Fruit fly (Drosophila melanogaster) whole organism, embryonic: ENCODE results near the gene CG1638.

Experiments
- Antp ChIP-seq: fragments of 200-800 bp; sonication (Bioruptor generic); optimal IDR thresholded peaks from 3 replicates; lab custom pipeline; 2016; ENCODE audit warnings: missing biosample characterization, missing genetic modification characterization
- CG10654 ChIP-seq: fragments of 200-800 bp; sonication (Bioruptor generic); optimal IDR thresholded peaks from 2 replicates; lab custom pipeline; 2016; ENCODE audit warnings: missing biosample characterization, missing genetic modification characterization
- CG11456 ChIP-seq: fragments of 200-800 bp; sonication (Bioruptor generic); IDR thresholded peaks from 3 replicates; pipeline ENCODE4 v1.3.6; 2022; ENCODE audit warnings: missing biosample characterization, missing genetic modification characterization
- CG11723 ChIP-seq: fragments of 200-800 bp; sonication (Bioruptor generic); optimal IDR thresholded peaks from 2 replicates; lab custom pipeline; 2017; ENCODE audit warnings: missing biosample characterization, mild to moderate bottlenecking, missing genetic modification characterization
- CG1233 ChIP-seq: fragments of 200-800 bp; sonication (Bioruptor generic); optimal IDR thresholded peaks from 4 replicates; lab custom pipeline; 2018; ENCODE audit warnings: missing biosample characterization, mild to moderate bottlenecking, missing genetic modification characterization
- CG12769 ChIP-seq: fragments of 200-800 bp; sonication (Bioruptor generic); optimal IDR thresholded peaks from 2 replicates; lab custom pipeline; 2019; ENCODE audit warnings: missing biosample characterization, mild to moderate bottlenecking, missing genetic modification characterization, moderate library complexity
- CG13624 ChIP-seq: fragments of 200-800 bp; sonication (Bioruptor generic); optimal IDR thresholded peaks from 2 replicates; lab custom pipeline; 2016; ENCODE audit warnings: missing biosample characterization, missing genetic modification characterization
- CG13775 ChIP-seq: fragments of 200-800 bp; sonication (Bioruptor generic); optimal IDR thresholded peaks from 3 replicates; lab custom pipeline; 2017; ENCODE audit warnings: missing biosample characterization, mild to moderate bottlenecking, missing genetic modification characterization
- CG16863 ChIP-seq: fragments of 200-800 bp; sonication (Bioruptor generic); optimal IDR thresholded peaks from 3 replicates; lab custom pipeline; 2016; ENCODE audit warnings: missing biosample characterization, missing genetic modification characterization
- CG1832 ChIP-seq: fragments of 200-800 bp; sonication (Bioruptor generic); optimal IDR thresholded peaks from 2 replicates; lab custom pipeline; 2017; ENCODE audit warnings: missing biosample characterization, mild to moderate bottlenecking, missing genetic modification characterization, inconsistent platforms
- CG18599 ChIP-seq: fragments of 200-800 bp; sonication (Bioruptor generic); optimal IDR thresholded peaks from 3 replicates; lab custom pipeline; 2017; ENCODE audit warnings: missing biosample characterization, missing genetic modification characterization, mild to moderate bottlenecking, moderate library complexity, missing genetic modification reagents
- CG18764 ChIP-seq: fragments of 200-800 bp; sonication (Bioruptor generic); optimal IDR thresholded peaks from 3 replicates; lab custom pipeline; 2016; ENCODE audit warnings: missing biosample characterization, missing genetic modification characterization
- CG2116 ChIP-seq: fragments of 200-800 bp; sonication (Bioruptor generic); optimal IDR thresholded peaks from 3 replicates; lab custom pipeline; 2018; ENCODE audit warnings: missing biosample characterization, mild to moderate bottlenecking, missing genetic modification characterization
- CG2712 ChIP-seq: fragments of 200-800 bp; optimal IDR thresholded peaks from 3 replicates; lab custom pipeline; 2019; ENCODE audit warnings: missing biosample characterization, mild to moderate bottlenecking, missing genetic modification characterization, moderate library complexity
- CG3407 ChIP-seq: fragments of 200-800 bp; sonication (Bioruptor generic); optimal IDR thresholded peaks from 2 replicates; lab custom pipeline; 2018; ENCODE audit warnings: missing biosample characterization, mild to moderate bottlenecking, missing genetic modification characterization
- CG4360 ChIP-seq: fragments of 200-800 bp; sonication (Bioruptor generic); IDR thresholded peaks from 2 replicates; pipeline ENCODE4 v1.3.6; 2022; ENCODE audit warnings: missing biosample characterization, missing genetic modification characterization
- CG4820 ChIP-seq: fragments of 200-800 bp; sonication (Bioruptor generic); optimal IDR thresholded peaks from 3 replicates; lab custom pipeline; 2016; ENCODE audit warnings: missing biosample characterization, missing genetic modification characterization
- CG6254 ChIP-seq: fragments of 200-800 bp; sonication (Bioruptor generic); optimal IDR thresholded peaks from 3 replicates; lab custom pipeline; 2017; ENCODE audit warnings: mild to moderate bottlenecking, missing biosample characterization, missing genetic modification reagents, missing genetic modification characterization
- CG9437 ChIP-seq: fragments of 200-800 bp; sonication (Bioruptor generic); optimal IDR thresholded peaks from 2 replicates; lab custom pipeline; 2018; ENCODE audit warnings: missing biosample characterization, mild to moderate bottlenecking, missing genetic modification characterization
- D19A ChIP-seq: fragments of 200-800 bp; optimal IDR thresholded peaks from 3 replicates; lab custom pipeline; 2019; ENCODE audit warnings: missing biosample characterization, mild to moderate bottlenecking, missing genetic modification characterization, moderate library complexity
- Dp ChIP-seq: fragments of 200-800 bp; sonication (Bioruptor generic); optimal IDR thresholded peaks from 2 replicates; lab custom pipeline; 2018; ENCODE audit warnings: missing biosample characterization, mild to moderate bottlenecking, missing genetic modification characterization, moderate library complexity
- Drgx ChIP-seq: fragments of 200-800 bp; sonication (Bioruptor generic); IDR thresholded peaks from 2 replicates; pipeline ENCODE4 v1.3.6; 2022; ENCODE audit warnings: missing biosample characterization, missing genetic modification characterization
- E2f2 ChIP-seq: fragments of 200-800 bp; sonication (Bioruptor generic); IDR thresholded peaks from 2 replicates; pipeline ENCODE4 v1.3.6; 2022; ENCODE audit warnings: missing biosample characterization, missing genetic modification characterization
- Fer3 ChIP-seq: fragments of 200-800 bp; sonication (Bioruptor generic); optimal IDR thresholded peaks from 2 replicates; lab custom pipeline; 2018; ENCODE audit warnings: missing biosample characterization, mild to moderate bottlenecking, missing genetic modification characterization, moderate library complexity
- Gug ChIP-seq: fragments of 200-800 bp; sonication (Bioruptor generic); IDR thresholded peaks from 4 replicates; pipeline ENCODE4 v1.3.6; 2022; ENCODE audit warnings: missing biosample characterization, missing genetic modification characterization
- Hey ChIP-seq: fragments of 200-800 bp; sonication (Bioruptor generic); optimal IDR thresholded peaks from 3 replicates; lab custom pipeline; 2018; ENCODE audit warnings: missing biosample characterization, mild to moderate bottlenecking, missing genetic modification characterization
- Hr39 ChIP-seq: fragments of >200 bp; optimal IDR thresholded peaks from 2 replicates; lab custom pipeline; 2017
- NK7.1 ChIP-seq: fragments of 200-800 bp; sonication (Bioruptor generic); optimal IDR thresholded peaks from 3 replicates; lab custom pipeline; 2016; ENCODE audit warnings: missing biosample characterization, missing genetic modification characterization
- Opbp ChIP-seq: fragments of 200-800 bp; sonication (Bioruptor generic); IDR thresholded peaks from 3 replicates; pipeline ENCODE4 v1.3.6; 2022; ENCODE audit warnings: missing biosample characterization, missing genetic modification characterization; ENCODE audit not compliant: partially characterized antibody
- Optix ChIP-seq: fragments of 200-800 bp; sonication (Bioruptor generic); IDR thresholded peaks from 3 replicates; pipeline ENCODE4 v1.3.6; 2022; ENCODE audit warnings: missing biosample characterization, missing genetic modification characterization
- ac ChIP-seq: fragments of 200-800 bp; sonication (Bioruptor generic); optimal IDR thresholded peaks from 3 replicates; lab custom pipeline; 2017; ENCODE audit warnings: missing biosample characterization, mild to moderate bottlenecking, missing genetic modification characterization
- az2 ChIP-seq: fragments of 200-800 bp; sonication (Bioruptor generic); optimal IDR thresholded peaks from 3 replicates; lab custom pipeline; 2016; ENCODE audit warnings: missing biosample characterization, missing genetic modification characterization
- cad ChIP-seq: fragments of >200 bp; optimal IDR thresholded peaks from 2 replicates; lab custom pipeline; 2017; ENCODE audit warnings: missing biosample characterization, missing genetic modification characterization
- corto ChIP-seq: fragments of 200-800 bp; sonication (Bioruptor generic); optimal IDR thresholded peaks from 2 replicates; lab custom pipeline; 2016; ENCODE audit warnings: missing biosample characterization, mild to moderate bottlenecking, missing genetic modification characterization, moderate library complexity
- croc ChIP-seq: fragments of 200-800 bp; sonication (Bioruptor generic); conservative IDR thresholded peaks from 3 replicates; pipeline ENCODE4 v1.3.6; 2022; ENCODE audit warnings: missing biosample characterization, missing genetic modification characterization
- crol ChIP-seq: fragments of 200-800 bp; sonication (Bioruptor generic); IDR thresholded peaks from 2 replicates; pipeline ENCODE4 v1.3.6; 2022; ENCODE audit warnings: missing biosample characterization, missing genetic modification characterization
- dan ChIP-seq: fragments of 200-800 bp; sonication (Bioruptor generic); IDR thresholded peaks from 2 replicates; pipeline ENCODE4 v1.3.6; 2022; ENCODE audit warnings: missing biosample characterization, missing genetic modification characterization
- fu2 ChIP-seq: fragments of 200-800 bp; sonication (Bioruptor generic); optimal IDR thresholded peaks from 2 replicates; lab custom pipeline; 2016; ENCODE audit warnings: missing biosample characterization, missing genetic modification characterization
- gcm2 ChIP-seq: fragments of 200-800 bp; sonication (Bioruptor generic); optimal IDR thresholded peaks from 2 replicates; lab custom pipeline; 2016; ENCODE audit warnings: missing biosample characterization, missing genetic modification characterization
- hb ChIP-seq: fragments of 200-800 bp; sonication (Bioruptor generic); IDR thresholded peaks from 3 replicates; pipeline ENCODE4 v1.3.6; 2022; ENCODE audit warnings: missing biosample characterization, missing genetic modification characterization; ENCODE audit not compliant: partially characterized antibody
- hth ChIP-seq: fragments of >200 bp; optimal IDR thresholded peaks from 2 replicates; lab custom pipeline; 2017; ENCODE audit warnings: inconsistent platforms
- mam ChIP-seq: fragments of 200-800 bp; sonication (Bioruptor generic); optimal IDR thresholded peaks from 3 replicates; lab custom pipeline; 2016; ENCODE audit warnings: missing biosample characterization, missing genetic modification characterization
- nom ChIP-seq: fragments of 200-800 bp; sonication (Bioruptor generic); optimal IDR thresholded peaks from 2 replicates; lab custom pipeline; 2017; ENCODE audit warnings: missing biosample characterization, missing genetic modification characterization, mild to moderate bottlenecking, moderate library complexity, missing genetic modification reagents
- phol ChIP-seq: fragments of 200-800 bp; sonication (Bioruptor generic); optimal IDR thresholded peaks from 3 replicates; lab custom pipeline; 2018; ENCODE audit warnings: missing biosample characterization, mild to moderate bottlenecking, missing genetic modification characterization, moderate library complexity
- row ChIP-seq: fragments of 200-800 bp; sonication (Bioruptor generic); IDR thresholded peaks from 3 replicates; pipeline ENCODE4 v1.3.6; 2022; ENCODE audit warnings: missing biosample characterization, missing genetic modification characterization
- slbo ChIP-seq: fragments of 200-800 bp; sonication (Bioruptor generic); IDR thresholded peaks from 2 replicates; pipeline ENCODE4 v1.3.6; 2022; ENCODE audit warnings: missing biosample characterization, missing genetic modification characterization
- sna ChIP-seq: fragments of 200-800 bp; sonication (Bioruptor generic); IDR thresholded peaks from 2 replicates; pipeline ENCODE4 v1.3.6; 2022; ENCODE audit warnings: missing biosample characterization, missing genetic modification characterization; ENCODE audit not compliant: partially characterized antibody
- tll ChIP-seq, 2 experiments: fragments of 200-800 bp in 1 of 2; fragments of >200 bp in 1 of 2; sonication (Bioruptor generic) in 1 of 2; optimal IDR thresholded peaks; 2 replicates each; lab custom pipeline; 2017 to 2019; ENCODE audit warnings: missing biosample characterization in 2 of 2, missing genetic modification characterization in 2 of 2, mild to moderate bottlenecking in 1 of 2, moderate library complexity in 1 of 2
- toy ChIP-seq: fragments of 200-800 bp; sonication (Bioruptor generic); IDR thresholded peaks from 2 replicates; pipeline ENCODE4 v1.3.6; 2022; ENCODE audit warnings: missing biosample characterization, missing genetic modification characterization
- ttk ChIP-seq: fragments of 200-800 bp; sonication (Bioruptor generic); IDR thresholded peaks from 2 replicates; pipeline ENCODE4 v2.1.2; 2022; ENCODE audit warnings: missing biosample characterization, missing genetic modification characterization
- z ChIP-seq: fragments of 200-800 bp; sonication (Bioruptor generic); IDR thresholded peaks from 3 replicates; pipeline ENCODE4 v1.3.6; 2022; ENCODE audit warnings: missing biosample characterization, missing genetic modification characterization

CG1638 gene

dm6 chr3R:31608438-31609188, 18.2 kb downstream of the CG1638 start (continued):
- no peak for TF ChIP-seq CG11723
- TF ChIP-seq z (GFP tag; lab: Robert Waterston, UW), result no peak
- TF ChIP-seq Drgx, result no peak
- no peak for TF ChIP-seq Antp (GFP tag; lab: Kevin White, UChicago)
- TF ChIP-seq CG16863, result no peak
- no peak for TF ChIP-seq toy (GFP tag; lab: Robert Waterston, UW)
- TF ChIP-seq corto (GFP tag; lab: Kevin White, UChicago), result no peak
- no peak for TF ChIP-seq CG10654 (GFP tag; lab: Kevin White, UChicago)
- no peak for TF ChIP-seq CG1233
- no peak for TF ChIP-seq gcm2 (GFP tag; lab: Kevin White, UChicago)
- TF ChIP-seq NK7.1 (GFP tag; lab: Kevin White, UChicago), result no peak
- no peak for TF ChIP-seq CG4820
- TF ChIP-seq hb (GFP tag; lab: Robert Waterston, UW), result no peak
- no peak for TF ChIP-seq fu2 (GFP tag; lab: Kevin White, UChicago)
- TF ChIP-seq E2f2 (GFP tag; lab: Robert Waterston, UW), result no peak
- TF ChIP-seq row, result no peak
- TF ChIP-seq CG11456 (GFP tag; lab: Robert Waterston, UW), result no peak
- TF ChIP-seq Fer3, result no peak
- TF ChIP-seq CG13775 (GFP tag; lab: Kevin White, UChicago), result no peak
- no peak for TF ChIP-seq dan (GFP tag; lab: Robert Waterston, UW)
- no peak for TF ChIP-seq tll (GFP tag; optimal IDR thresholded peaks at IDR 0.05; lab: Kevin White, UChicago)
- no peak for TF ChIP-seq Hr39
- TF ChIP-seq phol, result no peak
- peak; percentile 29 for TF ChIP-seq CG3407
- peak; percentile 31 for TF ChIP-seq CG18599 (GFP tag; lab: Kevin White, UChicago)
- no peak for TF ChIP-seq D19A
- no peak for TF ChIP-seq ac
- TF ChIP-seq CG13624 (GFP tag; lab: Kevin White, UChicago), result peak; percentile 11
- no peak for TF ChIP-seq Opbp (GFP tag; lab: Robert Waterston, UW)
- no peak for TF ChIP-seq sna (GFP tag; lab: Robert Waterston, UW)
- TF ChIP-seq CG18764 (GFP tag; lab: Kevin White, UChicago), result no peak
- no peak for TF ChIP-seq slbo (GFP tag; lab: Robert Waterston, UW)
- TF ChIP-seq nom, result no peak
- no peak for TF ChIP-seq Optix (GFP tag; lab: Robert Waterston, UW)
- no peak for TF ChIP-seq Gug
- TF ChIP-seq CG6254, result no peak
- TF ChIP-seq croc (GFP tag; lab: Robert Waterston, UW), result no peak
- no peak for TF ChIP-seq hth (lab: Kevin White, UChicago)
- peak; percentile 86 for TF ChIP-seq CG1832 (GFP tag; lab: Kevin White, UChicago)
- peak; percentile 87 for TF ChIP-seq CG12769 (tag; lab: Kevin White, UChicago)
- no peak for TF ChIP-seq CG2116 (GFP tag; lab: Kevin White, UChicago)
- no peak for TF ChIP-seq Dp
- no peak for TF ChIP-seq az2 (GFP tag; lab: Kevin White, UChicago)
- no peak for TF ChIP-seq CG2712 (tag; lab: Kevin White, UChicago)
- TF ChIP-seq mam (GFP tag; lab: Kevin White, UChicago), result no peak
- TF ChIP-seq CG9437, result peak; percentile 42
- TF ChIP-seq CG4360 (GFP tag; lab: Robert Waterston, UW), result no peak
- TF ChIP-seq ttk (GFP tag; lab: Robert Waterston, UW), result no peak
- no peak for TF ChIP-seq cad (GFP tag; lab: Kevin White, UChicago)
- no peak for TF ChIP-seq crol (GFP tag; lab: Robert Waterston, UW)
- TF ChIP-seq Hey (tag; lab: Kevin White, UChicago), result no peak
